Worm (Caenorhabditis elegans) whole organism, midembryonic: ENCODE results near the gene F55D1.1.

ENCODE experiments used
- T22C8.4 ChIP-seq: fragments of 200-800 bp; sonication (Bioruptor generic); IDR thresholded peaks from 2 replicates; pipeline ENCODE4 v1.3.6; 2022; ENCODE audit warnings: missing genetic modification characterization, missing compliant biosample characterization
- cog-1 ChIP-seq: sonication (generic microtip); optimal IDR thresholded peaks from 2 replicates; lab custom pipeline; 2016; ENCODE audit warnings: missing genetic modification characterization, missing compliant biosample characterization
- flt-1 ChIP-seq: fragments of 200-800 bp; sonication (Bioruptor generic); IDR thresholded peaks from 2 replicates; pipeline ENCODE4 v1.3.6; 2022; ENCODE audit warnings: missing genetic modification characterization, missing compliant biosample characterization
- klf-2 ChIP-seq: fragments of 200-800 bp; sonication (Bioruptor generic); conservative IDR thresholded peaks from 2 replicates; pipeline ENCODE4 v1.3.6; 2022; ENCODE audit warnings: missing genetic modification reagents, missing genetic modification characterization, missing compliant biosample characterization
- med-1 ChIP-seq: sonication (generic microtip); optimal IDR thresholded peaks from 2 replicates; lab custom pipeline; 2017; ENCODE audit warnings: missing genetic modification characterization, mild to moderate bottlenecking, missing compliant biosample characterization, antibody characterized with exemption, missing genetic modification reagents; ENCODE audit not compliant: insufficient read depth
- ref-1 ChIP-seq: fragments of 200-800 bp; sonication (Bioruptor generic); conservative IDR thresholded peaks from 2 replicates; pipeline ENCODE4 v1.3.6; 2022; ENCODE audit warnings: missing genetic modification reagents, missing genetic modification characterization, missing compliant biosample characterization
- tab-1 ChIP-seq: fragments of 200-800 bp; sonication (Bioruptor generic); IDR thresholded peaks from 2 replicates; pipeline ENCODE4 v1.3.6; 2022; ENCODE audit warnings: missing genetic modification characterization, missing compliant biosample characterization
- ztf-23 ChIP-seq: fragments of 200-800 bp; sonication (Bioruptor generic); IDR thresholded peaks from 2 replicates; pipeline ENCODE4 v1.3.6; 2022; ENCODE audit warnings: missing genetic modification reagents, missing genetic modification characterization, missing compliant biosample characterization
- ztf-29 ChIP-seq: fragments of 200-800 bp; sonication (Bioruptor generic); IDR thresholded peaks from 2 replicates; pipeline ENCODE4 v1.3.6; 2022; ENCODE audit warnings: missing genetic modification reagents, missing genetic modification characterization, missing compliant biosample characterization

The F55D1.1 gene

ce11 chrX:5479300-5479811 is 10.3 kb upstream of the F55D1.1 start, which contains the start of gene dlg-1:
TSS of gene dlg-1 (plus strand) at chrX:5479700.
- TF ChIP-seq T22C8.4 (GFP tag; lab: Robert Waterston, UW) (no peak), med-1 (GFP tag; lab: Kevin White, UChicago) (no peak), ztf-23 (no peak), cog-1 (tag; lab: Kevin White, UChicago) (no peak), tab-1 (GFP tag; lab: Robert Waterston, UW) (no peak), ref-1 (GFP tag; lab: Robert Waterston, UW) (no peak), klf-2 (GFP tag; lab: Robert Waterston, UW) (no peak)

- TF ChIP-seq flt-1 (GFP tag; lab: Robert Waterston, UW) (no peak), tab-1 (GFP tag; lab: Robert Waterston, UW) (0 out of 2 replicates have a peak, but pooled peaks have one; percentile 53), cog-1 (tag; lab: Kevin White, UChicago) (peak; percentile 67), ztf-23 (0 out of 2 replicates have a peak, but pooled peaks have one; percentile 35), ztf-29 (GFP tag; lab: Robert Waterston, UW) (no peak), ref-1 (GFP tag; lab: Robert Waterston, UW) (no peak), klf-2 (GFP tag; lab: Robert Waterston, UW) (no peak), T22C8.4 (GFP tag; lab: Robert Waterston, UW) (no peak), med-1 (GFP tag; lab: Kevin White, UChicago) (no peak)
Measured at ce11 chrX:5479876-5480580, 9.6 kb upstream of the F55D1.1 start.

ce11 chrX:5485284-5485927 is 4.2 kb upstream of the F55D1.1 start:
- TF ChIP-seq flt-1 (GFP tag; lab: Robert Waterston, UW) (peak; percentile 51), T22C8.4 (GFP tag; lab: Robert Waterston, UW) (peak; percentile 60; the same call in 1 of the 2 replicates), cog-1 (tag; lab: Kevin White, UChicago) (no peak), ztf-23 (no peak)

DNA sequence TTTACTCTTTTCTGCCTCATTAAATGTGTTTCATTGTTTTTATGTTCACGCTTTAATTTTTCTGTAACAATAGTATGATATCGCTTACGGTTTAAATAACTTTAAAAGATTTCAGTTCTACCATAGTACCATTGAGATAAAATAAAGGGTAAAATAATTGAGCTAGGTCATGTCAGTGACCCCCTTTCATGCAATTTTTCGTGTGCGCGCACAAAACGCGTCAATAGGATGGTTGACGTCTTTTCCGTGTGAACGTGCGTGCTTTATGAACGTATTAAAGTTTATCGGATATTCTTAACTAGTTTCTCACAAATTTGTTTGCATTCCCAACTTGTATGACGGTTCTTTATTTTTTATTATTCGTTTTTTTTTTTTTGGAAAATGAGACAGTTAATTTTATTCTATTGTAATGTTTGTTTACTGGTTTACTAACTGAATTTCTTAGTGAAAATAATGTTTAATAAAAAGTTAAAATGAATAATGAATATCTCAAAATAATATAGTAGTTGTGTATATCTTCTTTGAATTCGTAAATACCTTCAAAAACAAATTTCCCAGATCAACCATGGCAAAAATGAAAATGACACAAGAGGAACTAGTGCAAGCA is 3.6 kb upstream of the F55D1.1 start, which contains the start of gene C25F6.1:
TSS of gene C25F6.1 (plus strand) at position 557 of the 607 bp plus-strand sequence.
- TF ChIP-seq ref-1 (GFP tag; lab: Robert Waterston, UW): no peak
- TF ChIP-seq T22C8.4 (GFP tag; lab: Robert Waterston, UW): no peak
- TF ChIP-seq med-1 (GFP tag; lab: Kevin White, UChicago): no peak
- TF ChIP-seq ztf-29 (GFP tag; lab: Robert Waterston, UW): no peak
- no peak for TF ChIP-seq ztf-23
- TF ChIP-seq klf-2 (GFP tag; lab: Robert Waterston, UW): no peak
- TF ChIP-seq tab-1 (GFP tag; lab: Robert Waterston, UW): no peak
- no peak for TF ChIP-seq flt-1 (GFP tag; lab: Robert Waterston, UW)

DNA sequence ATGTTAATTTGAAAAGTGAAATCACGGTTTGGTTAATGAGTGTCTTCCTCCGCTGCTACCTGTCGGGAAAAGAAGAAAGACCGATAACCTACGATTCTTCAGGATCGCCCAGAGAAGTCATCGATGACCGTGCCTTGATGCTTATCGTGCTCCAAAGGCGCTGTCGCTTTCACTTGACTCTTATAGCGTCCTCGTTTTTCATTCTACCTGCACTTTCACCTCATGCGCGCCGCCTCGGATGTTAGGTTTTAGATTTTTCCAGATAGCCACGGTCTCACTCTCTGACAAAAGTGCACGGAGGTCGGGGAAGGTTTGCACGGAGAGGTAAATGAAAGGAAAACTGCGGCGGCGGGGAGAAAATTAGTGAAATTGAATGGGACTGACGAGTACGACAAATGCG is 771 bp upstream of the F55D1.1 start:
- TF ChIP-seq flt-1 (GFP tag; lab: Robert Waterston, UW) (no peak), tab-1 (GFP tag; lab: Robert Waterston, UW) (no peak), ztf-29 (GFP tag; lab: Robert Waterston, UW) (no peak), T22C8.4 (GFP tag; lab: Robert Waterston, UW) (no peak), med-1 (GFP tag; lab: Kevin White, UChicago) (no peak), ztf-23 (no peak), ref-1 (GFP tag; lab: Robert Waterston, UW) (no peak), cog-1 (tag; lab: Kevin White, UChicago) (no peak), klf-2 (GFP tag; lab: Robert Waterston, UW) (no peak)

DNA sequence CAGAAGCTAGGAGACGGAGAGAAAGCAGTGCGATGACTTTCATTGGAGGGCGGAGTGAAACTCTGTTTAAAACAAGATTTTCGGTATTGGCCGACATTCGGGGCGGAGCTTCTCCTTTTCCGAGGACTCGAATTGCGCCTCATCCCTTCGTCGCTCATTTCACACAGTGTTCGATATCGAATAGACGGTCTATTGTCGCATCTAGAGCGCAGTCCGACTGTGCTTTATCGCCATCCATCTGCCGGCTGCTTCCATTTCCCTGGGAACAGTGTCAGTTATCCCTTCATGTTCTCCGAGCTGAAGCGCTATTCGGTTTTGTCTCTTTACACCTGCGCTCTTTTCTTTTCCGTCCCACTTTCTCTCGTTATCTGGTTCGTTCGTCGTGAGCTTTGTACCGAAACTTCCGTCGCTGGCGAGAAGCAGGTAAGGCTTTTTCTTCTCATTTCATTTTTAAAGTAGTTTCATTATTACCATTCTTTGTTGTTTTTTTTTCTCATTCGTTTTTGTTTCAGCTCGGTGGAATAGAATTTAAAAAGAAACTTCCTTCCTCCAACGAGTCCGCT is 3.3 kb downstream of the F55D1.1 start, which contains the start of the genes bus-8A and bus-8B:
TSS of gene bus-8A (plus strand) at position 96 of the 563 bp plus-strand sequence.
TSS of gene bus-8B (plus strand) at position 513 of the 563 bp plus-strand sequence.
- no peak for TF ChIP-seq flt-1 (GFP tag; lab: Robert Waterston, UW)
- no peak for TF ChIP-seq tab-1 (GFP tag; lab: Robert Waterston, UW)
- no peak for TF ChIP-seq med-1 (GFP tag; lab: Kevin White, UChicago)
- TF ChIP-seq ref-1 (GFP tag; lab: Robert Waterston, UW): no peak

ce11 chrX:5505148-5505547 is 15.5 kb downstream of the F55D1.1 start, which contains the start of gene T23F2.2:
TSS of gene T23F2.2 (minus strand) at chrX:5505248.
- TF ChIP-seq T22C8.4 (GFP tag; lab: Robert Waterston, UW) (no peak), flt-1 (GFP tag; lab: Robert Waterston, UW) (no peak), klf-2 (GFP tag; lab: Robert Waterston, UW) (no peak), cog-1 (tag; lab: Kevin White, UChicago) (no peak), ztf-23 (no peak), ref-1 (GFP tag; lab: Robert Waterston, UW) (no peak), tab-1 (GFP tag; lab: Robert Waterston, UW) (no peak), ztf-29 (GFP tag; lab: Robert Waterston, UW) (no peak), med-1 (GFP tag; lab: Kevin White, UChicago) (no peak)

DNA sequence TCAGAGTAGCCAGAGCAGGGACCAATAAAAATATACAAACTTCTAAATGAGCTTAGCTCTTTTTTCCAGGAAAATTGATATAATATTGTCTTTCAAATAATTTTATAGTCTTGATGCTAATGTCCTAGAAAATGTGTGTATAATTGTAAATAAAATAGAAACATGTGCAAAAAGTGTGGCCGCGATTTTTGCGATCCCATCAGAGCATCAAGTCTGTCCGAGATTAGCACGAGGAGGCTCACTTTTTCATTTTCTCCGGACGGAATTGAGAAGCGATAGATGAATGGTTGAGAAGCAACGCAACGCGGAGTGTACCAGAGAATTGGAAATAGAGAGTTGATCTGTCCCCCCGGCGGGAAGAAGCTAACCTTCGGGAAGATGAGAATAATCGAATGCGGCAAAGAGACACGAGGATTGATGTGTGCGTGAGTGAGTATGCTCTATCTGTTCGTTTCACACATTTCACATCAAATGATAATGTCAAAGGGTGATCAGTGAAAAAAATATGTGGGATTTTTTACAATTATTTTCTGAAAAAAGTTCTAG is 16.9 kb downstream of the F55D1.1 start:
- TF ChIP-seq klf-2 (GFP tag; lab: Robert Waterston, UW) (no peak), ref-1 (GFP tag; lab: Robert Waterston, UW) (no peak)
